Worm (Caenorhabditis elegans) whole organism, L4 larva: ENCODE measurements around the gene nep-20.
A peak's percentile ranks its signal among the peaks of the same experiment; 100 is the strongest.

Source experiments
- F37D6.2 ChIP-seq: sonication (generic microtip); optimal IDR thresholded peaks from 2 replicates; lab custom pipeline; 2016; ENCODE audit warnings: mild to moderate bottlenecking, missing genetic modification characterization, missing compliant biosample characterization
- Y75B8A.6 ChIP-seq: fragments of 200-800 bp; sonication (Bioruptor generic); IDR thresholded peaks from 2 replicates; pipeline ENCODE4 v1.3.6; 2022; ENCODE audit warnings: missing genetic modification reagents, missing genetic modification characterization, missing compliant biosample characterization
- ZK546.5 ChIP-seq, 2 experiments: sonication (generic microtip); optimal IDR thresholded peaks; 2 replicates each; lab custom pipeline; 2017; ENCODE audit warnings: missing biosample characterization in 2 of 2, missing genetic modification characterization in 2 of 2
- aha-1 ChIP-seq: fragments of 150-350 bp; peaks from one replicate; lab custom pipeline; 2014; ENCODE audit warnings: missing biosample characterization, missing genetic modification characterization
- attf-4 ChIP-seq: sonication (generic microtip); optimal IDR thresholded peaks from 3 replicates; lab custom pipeline; 2017; ENCODE audit warnings: missing biosample characterization, missing genetic modification characterization
- ceh-20 ChIP-seq: fragments of 200-800 bp; sonication (Bioruptor generic); IDR thresholded peaks from 2 replicates; pipeline ENCODE4 v1.3.6; 2022; ENCODE audit warnings: missing genetic modification reagents, missing genetic modification characterization, missing compliant biosample characterization
- ceh-32 ChIP-seq: sonication (generic microtip); optimal IDR thresholded peaks from 2 replicates; lab custom pipeline; 2016; ENCODE audit warnings: mild to moderate bottlenecking, missing genetic modification characterization, missing compliant biosample characterization; ENCODE audit not compliant: poor library complexity
- ceh-62 ChIP-seq: sonication (generic microtip); optimal IDR thresholded peaks from 2 replicates; lab custom pipeline; 2017; ENCODE audit warnings: missing biosample characterization, missing genetic modification characterization
- ces-1 ChIP-seq: fragments of 150-350 bp; sonication (generic microtip); optimal IDR thresholded peaks from 4 replicates; lab custom pipeline; 2014; ENCODE audit warnings: missing biosample characterization, missing genetic modification reagents, missing genetic modification characterization
- cey-2 ChIP-seq: sonication (generic microtip); optimal IDR thresholded peaks from 3 replicates; lab custom pipeline; 2017; ENCODE audit warnings: missing genetic modification characterization, mild to moderate bottlenecking, missing compliant biosample characterization, antibody characterized with exemption, borderline replicate concordance; ENCODE audit not compliant: insufficient read depth
- ctbp-1 ChIP-seq: fragments of 200-800 bp; sonication (Bioruptor generic); IDR thresholded peaks from 2 replicates; pipeline ENCODE4 v1.3.6; 2022; ENCODE audit warnings: missing genetic modification reagents, missing genetic modification characterization, missing compliant biosample characterization
- daf-16 ChIP-seq, 3 experiments: sonication (generic microtip); optimal IDR thresholded peaks; 2 replicates each; lab custom pipeline; 2016 to 2017; ENCODE audit warnings: missing genetic modification characterization in 3 of 3, missing genetic modification reagents in 3 of 3, mild to moderate bottlenecking in 2 of 3, missing compliant biosample characterization in 2 of 3, missing biosample characterization in 1 of 3, moderate library complexity in 1 of 3
- dmd-6 ChIP-seq: fragments of 200-800 bp; sonication (Bioruptor generic); IDR thresholded peaks from 2 replicates; pipeline ENCODE4 v1.3.6; 2022; ENCODE audit warnings: missing genetic modification reagents, missing genetic modification characterization, missing compliant biosample characterization
- dmd-9 ChIP-seq: fragments of 200-800 bp; sonication (Bioruptor generic); IDR thresholded peaks from 2 replicates; pipeline ENCODE4 v1.3.6; 2022; ENCODE audit warnings: missing genetic modification reagents, missing genetic modification characterization, missing compliant biosample characterization
- duxl-1 ChIP-seq: sonication (generic microtip); optimal IDR thresholded peaks from 2 replicates; lab custom pipeline; 2016; ENCODE audit warnings: mild to moderate bottlenecking, missing genetic modification characterization, moderate library complexity, missing compliant biosample characterization; ENCODE audit not compliant: poor library complexity
- egl-27 ChIP-seq: sonication (generic microtip); optimal IDR thresholded peaks from 3 replicates; lab custom pipeline; 2017; ENCODE audit warnings: missing biosample characterization, missing genetic modification reagents, missing genetic modification characterization
- gei-8 ChIP-seq: fragments of 200-800 bp; sonication (Bioruptor generic); optimal IDR thresholded peaks from 2 replicates; lab custom pipeline; 2018; ENCODE audit warnings: mild to moderate bottlenecking, missing genetic modification characterization, missing compliant biosample characterization
- lim-7 ChIP-seq: fragments of 200-800 bp; sonication (Bioruptor generic); IDR thresholded peaks from 2 replicates; pipeline ENCODE4 v1.3.6; 2022; ENCODE audit warnings: missing genetic modification characterization, missing compliant biosample characterization
- lin-15B ChIP-seq: fragments of 150-350 bp; sonication (generic microtip); optimal IDR thresholded peaks from 3 replicates; lab custom pipeline; 2014; ENCODE audit warnings: missing biosample characterization, missing genetic modification characterization
- lir-3 ChIP-seq: sonication (generic microtip); optimal IDR thresholded peaks from 2 replicates; lab custom pipeline; 2016; ENCODE audit warnings: mild to moderate bottlenecking, missing genetic modification characterization, missing compliant biosample characterization
- lsy-2 ChIP-seq, 2 experiments: fragments of 150-350 bp in 1 of 2; sonication (generic microtip) in 1 of 2; optimal IDR thresholded peaks; 2 replicates each; lab custom pipeline; 2014 to 2017; ENCODE audit warnings: missing biosample characterization in 2 of 2, missing genetic modification characterization in 2 of 2
- mdl-1 ChIP-seq, 2 experiments: fragments of 150-350 bp in 1 of 2; sonication (generic microtip) in 1 of 2; optimal IDR thresholded peaks; 2 replicates each; lab custom pipeline; 2014 to 2017; ENCODE audit warnings: missing biosample characterization in 2 of 2, missing genetic modification characterization in 2 of 2
- mdt-29 ChIP-seq: fragments of 200-800 bp; sonication (Bioruptor generic); IDR thresholded peaks from 2 replicates; pipeline ENCODE4 v1.3.6; 2022; ENCODE audit warnings: missing genetic modification reagents, missing genetic modification characterization, missing compliant biosample characterization
- mes-2 ChIP-seq: sonication (generic microtip); optimal IDR thresholded peaks from 2 replicates; lab custom pipeline; 2016; ENCODE audit warnings: missing genotype, mild to moderate bottlenecking, missing genetic modification characterization, missing compliant biosample characterization; ENCODE audit not compliant: poor library complexity, severe bottlenecking
- mxl-2 ChIP-seq: fragments of 200-800 bp; sonication (Bioruptor generic); conservative IDR thresholded peaks from 2 replicates; pipeline ENCODE4 v1.3.6; 2022; ENCODE audit warnings: missing genetic modification reagents, missing genetic modification characterization, missing compliant biosample characterization
- nhr-10 ChIP-seq: fragments of 150-350 bp; optimal IDR thresholded peaks from 2 replicates; lab custom pipeline; 2014; ENCODE audit warnings: missing biosample characterization, missing genetic modification characterization
- nhr-102 ChIP-seq: sonication (generic microtip); optimal IDR thresholded peaks from 2 replicates; lab custom pipeline; 2016; ENCODE audit warnings: mild to moderate bottlenecking, missing genetic modification characterization, moderate library complexity, missing compliant biosample characterization
- nhr-237 ChIP-seq: sonication (generic microtip); optimal IDR thresholded peaks from 2 replicates; lab custom pipeline; 2017; ENCODE audit warnings: missing biosample characterization, missing genetic modification characterization
- nhr-25 ChIP-seq: sonication (generic microtip); optimal IDR thresholded peaks from 2 replicates; lab custom pipeline; 2017; ENCODE audit warnings: missing genetic modification characterization, mild to moderate bottlenecking, missing compliant biosample characterization, antibody characterized with exemption, moderate library complexity, borderline replicate concordance; ENCODE audit not compliant: insufficient read depth
- nhr-28 ChIP-seq: fragments of 150-350 bp; optimal IDR thresholded peaks from 2 replicates; lab custom pipeline; 2014; ENCODE audit warnings: missing biosample characterization, missing genetic modification characterization
- nhr-41 ChIP-seq: fragments of 200-800 bp; sonication (Bioruptor generic); IDR thresholded peaks from 2 replicates; pipeline ENCODE4 v1.3.6; 2022; ENCODE audit warnings: missing genetic modification reagents, missing genetic modification characterization, missing compliant biosample characterization
- nhr-42 ChIP-seq: fragments of 200-800 bp; sonication (Bioruptor generic); IDR thresholded peaks from 2 replicates; pipeline ENCODE4 v1.3.6; 2022; ENCODE audit warnings: missing genetic modification characterization, missing compliant biosample characterization
- nhr-6 ChIP-seq: fragments of 150-350 bp; optimal IDR thresholded peaks from 2 replicates; lab custom pipeline; 2014; ENCODE audit warnings: missing biosample characterization, missing genetic modification characterization
- nhr-77 ChIP-seq: fragments of 150-350 bp; optimal IDR thresholded peaks from 2 replicates; lab custom pipeline; 2014; ENCODE audit warnings: missing biosample characterization, missing genetic modification characterization
- php-3 ChIP-seq: fragments of 200-800 bp; sonication (Bioruptor generic); IDR thresholded peaks from 2 replicates; pipeline ENCODE4 v1.3.6; 2022; ENCODE audit warnings: missing genetic modification reagents, missing genetic modification characterization, missing compliant biosample characterization
- pqm-1 ChIP-seq: sonication (generic microtip); optimal IDR thresholded peaks from 2 replicates; lab custom pipeline; 2017; ENCODE audit warnings: missing biosample characterization, missing genetic modification characterization
- saeg-2 ChIP-seq: fragments of 200-800 bp; sonication (Bioruptor generic); IDR thresholded peaks from 2 replicates; pipeline ENCODE4 v1.3.6; 2022; ENCODE audit warnings: missing genetic modification reagents, missing genetic modification characterization, missing compliant biosample characterization
- snpc-1.2 ChIP-seq: fragments of 200-800 bp; sonication (Bioruptor generic); IDR thresholded peaks from 2 replicates; pipeline ENCODE4 v1.3.6; 2022; ENCODE audit warnings: missing genetic modification reagents, missing genetic modification characterization, missing compliant biosample characterization
- snpc-4 ChIP-seq: fragments of 150-350 bp; optimal IDR thresholded peaks from 2 replicates; lab custom pipeline; 2014; ENCODE audit warnings: missing biosample characterization, missing genetic modification characterization
- spr-1 ChIP-seq: sonication (generic microtip); optimal IDR thresholded peaks from 2 replicates; lab custom pipeline; 2016; ENCODE audit warnings: mild to moderate bottlenecking, missing genetic modification characterization, missing compliant biosample characterization
- tra-1 ChIP-seq: fragments of 200-800 bp; sonication (Bioruptor generic); IDR thresholded peaks from 2 replicates; pipeline ENCODE4 v1.3.6; 2022; ENCODE audit warnings: missing genetic modification reagents, missing genetic modification characterization, missing compliant biosample characterization
- unc-62 ChIP-seq, 3 experiments: fragments of 150-350 bp in 1 of 3; sonication (generic microtip); optimal IDR thresholded peaks in 2 of 3; peaks in 1 of 3; 1 replicate in 1 of 3; 2 replicates in 2 of 3; lab custom pipeline; 2014 to 2017; ENCODE audit warnings: missing biosample characterization in 3 of 3, missing genetic modification characterization in 3 of 3, missing genetic modification reagents in 3 of 3, missing genotype in 1 of 3
- zfp-2 ChIP-seq: sonication (generic microtip); optimal IDR thresholded peaks from 2 replicates; lab custom pipeline; 2016; ENCODE audit warnings: mild to moderate bottlenecking, missing genetic modification characterization, missing compliant biosample characterization
- zfp-3 ChIP-seq: fragments of 200-800 bp; sonication (Bioruptor generic); conservative IDR thresholded peaks from 2 replicates; pipeline ENCODE4 v1.3.6; 2022; ENCODE audit warnings: missing genetic modification reagents, missing genetic modification characterization, missing compliant biosample characterization
- zip-2 ChIP-seq: fragments of 150-350 bp; optimal IDR thresholded peaks from 2 replicates; lab custom pipeline; 2014; ENCODE audit warnings: missing biosample characterization, missing genetic modification characterization
- ztf-7 ChIP-seq: fragments of 150-350 bp; optimal IDR thresholded peaks from 2 replicates; lab custom pipeline; 2014; ENCODE audit warnings: missing biosample characterization, missing genetic modification characterization

nep-20 gene

ce11 chrII:3439842-3440640 lies 44.7 kb upstream of the nep-20 start:
- TF ChIP-seq php-3 (GFP tag; lab: Robert Waterston, UW) (0 out of 2 replicates have a peak, but pooled peaks have one; percentile 22), gei-8 (no peak), nhr-28 (tag; lab: Kevin White, UChicago) (peak; percentile 60), nhr-42 (GFP tag; lab: Robert Waterston, UW) (no peak), dmd-6 (GFP tag; lab: Robert Waterston, UW) (peak; percentile 63), lir-3 (tag; lab: Kevin White, UChicago) (no peak), F37D6.2 (no peak), ctbp-1 (GFP tag; lab: Robert Waterston, UW) (no peak), duxl-1 (tag; lab: Kevin White, UChicago) (no peak), snpc-1.2 (no peak), pqm-1 (tag; lab: Kevin White, UChicago) (peak; percentile 55), lin-15B (tag; lab: Kevin White, UChicago) (no peak), ceh-62 (tag; lab: Kevin White, UChicago) (no peak), saeg-2 (GFP tag; lab: Robert Waterston, UW) (no peak)
- TF ChIP-seq, all 104 proteins: peak for 4

ce11 chrII:3439244-3439698 lies 43.9 kb upstream of the nep-20 start:
- peak; percentile 72; the same call in 1 of the 2 replicates for TF ChIP-seq lim-7 (GFP tag; lab: Robert Waterston, UW)
- TF ChIP-seq egl-27 (tag; lab: Kevin White, UChicago), result no peak
- peak; percentile 37 for TF ChIP-seq mes-2 (tag; lab: Kevin White, UChicago)
- peak; percentile 59; the same call in 1 of the 2 replicates for TF ChIP-seq ceh-20 (GFP tag; lab: Robert Waterston, UW)
- no peak for TF ChIP-seq nhr-6 (tag; lab: Kevin White, UChicago)
- TF ChIP-seq snpc-4, result no peak
- TF ChIP-seq nhr-102 (tag; lab: Kevin White, UChicago), result peak; percentile 50
- no peak for TF ChIP-seq nhr-237 (tag; lab: Kevin White, UChicago)
- no peak for TF ChIP-seq attf-4
- TF ChIP-seq mdl-1 (tag; optimal IDR thresholded peaks at IDR 0.05; lab: Kevin White, UChicago), result no peak
- TF ChIP-seq ces-1 (GFP tag; lab: Kevin White, UChicago), result no peak
- TF ChIP-seq nhr-25, result no peak
- no peak for TF ChIP-seq nhr-77 (tag; lab: Kevin White, UChicago)
- TF ChIP-seq Y75B8A.6 (GFP tag; lab: Robert Waterston, UW), result no peak; the same call in 1 of the 2 replicates
- TF ChIP-seq zip-2 (tag; lab: Kevin White, UChicago), result no peak
- TF ChIP-seq mxl-2 (GFP tag; lab: Robert Waterston, UW), result no peak
- TF ChIP-seq tra-1 (GFP tag; lab: Robert Waterston, UW), result peak; percentile 90
- TF ChIP-seq daf-16 (GFP tag; optimal IDR thresholded peaks at IDR 0.05; lab: Kevin White, UChicago), result peak; percentile 63 to 90
- peak; percentile 76 for TF ChIP-seq daf-16 (tag; optimal IDR thresholded peaks at IDR 0.05; lab: Kevin White, UChicago)
- TF ChIP-seq dmd-9 (GFP tag; lab: Robert Waterston, UW), result peak; percentile 78
- TF ChIP-seq ZK546.5 (tag; optimal IDR thresholded peaks at IDR 0.05; lab: Kevin White, UChicago), result no peak
- TF ChIP-seq zfp-3 (GFP tag; lab: Robert Waterston, UW), result peak; percentile 73; the same call in 1 of the 2 replicates
- TF ChIP-seq nhr-42 (GFP tag; lab: Robert Waterston, UW), result no peak
- 0 out of 2 replicates have a peak, but pooled peaks have one; percentile 45 for TF ChIP-seq nhr-41
- TF ChIP-seq ceh-62 (tag; lab: Kevin White, UChicago), result no peak
- peak; percentile 71 for TF ChIP-seq aha-1 (tag; lab: Kevin White, UChicago)
- TF ChIP-seq spr-1, result peak; percentile 32
- no peak for TF ChIP-seq ceh-32 (tag; lab: Kevin White, UChicago)
- TF ChIP-seq ztf-7 (tag; lab: Kevin White, UChicago), result no peak
- no peak for TF ChIP-seq unc-62 (GFP tag; optimal IDR thresholded peaks at IDR 0.05 in 1 of 2; lab: Kevin White, UChicago)
- TF ChIP-seq unc-62 (tag; optimal IDR thresholded peaks at IDR 0.05; lab: Kevin White, UChicago), result no peak
- TF ChIP-seq saeg-2 (GFP tag; lab: Robert Waterston, UW), result peak; percentile 53; the same call in 1 of the 2 replicates
- TF ChIP-seq lsy-2 (tag; optimal IDR thresholded peaks at IDR 0.05; lab: Kevin White, UChicago), result peak in 1 of 2 experiments; percentile 63
- peak; percentile 67 for TF ChIP-seq pqm-1 (tag; lab: Kevin White, UChicago)
- TF ChIP-seq zfp-2 (tag; lab: Kevin White, UChicago), result peak; percentile 6
- no peak for TF ChIP-seq cey-2
- TF ChIP-seq mdt-29 (GFP tag; lab: Robert Waterston, UW), result peak; percentile 86
- TF ChIP-seq nhr-10, result no peak
